Worm (Caenorhabditis elegans): Measurements from ENCODE around the gene irld-49.

ce11 chrII:2958308-2958707 is 14.3 kb downstream of the irld-49 start, which contains the start of gene srw-60:
- TF ChIP-seq ekl-4 (GFP tag; IDR thresholded peaks at IDR 0.05) = no peak
- TF ChIP-seq attf-5 (GFP tag; optimal IDR thresholded peaks at IDR 0.05) = no peak
- no peak for TF ChIP-seq Y79H2A.3 (GFP tag; conservative IDR thresholded peaks at IDR 0.05)
- no peak for TF ChIP-seq madf-10 (tag; optimal IDR thresholded peaks at IDR 0.05)
- no peak for TF ChIP-seq ama-1 (optimal IDR thresholded peaks at IDR 0.05)
- TF ChIP-seq ama-1 (GFP tag; optimal IDR thresholded peaks at IDR 0.05) = no peak
- no peak for TF ChIP-seq F57C9.4 (tag; optimal IDR thresholded peaks at IDR 0.05)
- TF ChIP-seq unc-62 (GFP tag; optimal IDR thresholded peaks at IDR 0.05) = no peak
